Worm (Caenorhabditis elegans): ENCODE measurements around the gene moa-1.
A peak's percentile ranks its signal among the peaks of the same experiment; 100 is the strongest.

moa-1 gene

ce11 chrIII:1934141-1934540 lies 35.6 kb downstream of the moa-1 start:
- no peak for TF ChIP-seq pqm-1 (tag; optimal IDR thresholded peaks at IDR 0.05)
- TF ChIP-seq pax-3 (tag; optimal IDR thresholded peaks at IDR 0.05) = no peak
- TF ChIP-seq irx-1 (tag; optimal IDR thresholded peaks at IDR 0.05) = no peak
- no peak for TF ChIP-seq fos-1 (tag; optimal IDR thresholded peaks at IDR 0.05)
- TF ChIP-seq ces-1 (GFP tag; optimal IDR thresholded peaks at IDR 0.05) = no peak
- no peak for TF ChIP-seq unc-62 (GFP tag; optimal IDR thresholded peaks at IDR 0.05)
- no peak for TF ChIP-seq sup-37 (GFP tag; optimal IDR thresholded peaks at IDR 0.05)
- no peak for TF ChIP-seq dpl-1 (GFP tag; optimal IDR thresholded peaks at IDR 0.05)
- TF ChIP-seq nhr-90 (tag; optimal IDR thresholded peaks at IDR 0.05; ENCODE audit: poor library complexity) = no peak
- no peak for TF ChIP-seq ceh-63 (GFP tag; optimal IDR thresholded peaks at IDR 0.05)
- TF ChIP-seq egl-13 (tag; optimal IDR thresholded peaks at IDR 0.05) = no peak
- TF ChIP-seq snu-23 (GFP tag; optimal IDR thresholded peaks at IDR 0.05) = no peak

DNA sequence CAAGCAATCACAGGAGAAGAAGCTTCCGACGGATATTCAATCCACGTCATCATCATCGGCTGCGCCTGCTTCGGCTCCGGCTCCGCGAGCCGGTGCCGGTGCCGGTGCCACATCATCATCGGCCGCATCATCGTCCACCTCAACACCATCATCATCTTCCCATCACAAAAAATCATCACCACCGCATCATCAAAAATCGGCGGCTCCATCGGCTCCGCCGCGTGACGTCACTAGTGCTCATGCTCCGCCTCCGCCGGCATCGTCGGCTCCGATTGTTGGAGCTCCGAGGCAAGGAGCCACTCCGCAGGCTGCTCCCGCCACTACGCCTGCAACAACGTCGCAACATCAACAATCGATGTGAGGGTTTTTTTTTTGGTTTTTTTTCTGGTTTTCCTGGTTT lies 37.7 kb downstream of the moa-1 start:
- no peak for TF ChIP-seq F16B12.6 (tag; optimal IDR thresholded peaks at IDR 0.05)
- no peak for TF ChIP-seq fkh-8 (tag; optimal IDR thresholded peaks at IDR 0.05)

- TF ChIP-seq ceh-63 (GFP tag; optimal IDR thresholded peaks at IDR 0.05) (no peak), lin-13 (GFP tag; optimal IDR thresholded peaks at IDR 0.05) (peak; percentile 48), lsy-2 (tag; optimal IDR thresholded peaks at IDR 0.05) (peak; percentile 17 to 63)
These were observed 38.2 kb downstream of the moa-1 start for ce11 chrIII:1931509-1931908.

DNA sequence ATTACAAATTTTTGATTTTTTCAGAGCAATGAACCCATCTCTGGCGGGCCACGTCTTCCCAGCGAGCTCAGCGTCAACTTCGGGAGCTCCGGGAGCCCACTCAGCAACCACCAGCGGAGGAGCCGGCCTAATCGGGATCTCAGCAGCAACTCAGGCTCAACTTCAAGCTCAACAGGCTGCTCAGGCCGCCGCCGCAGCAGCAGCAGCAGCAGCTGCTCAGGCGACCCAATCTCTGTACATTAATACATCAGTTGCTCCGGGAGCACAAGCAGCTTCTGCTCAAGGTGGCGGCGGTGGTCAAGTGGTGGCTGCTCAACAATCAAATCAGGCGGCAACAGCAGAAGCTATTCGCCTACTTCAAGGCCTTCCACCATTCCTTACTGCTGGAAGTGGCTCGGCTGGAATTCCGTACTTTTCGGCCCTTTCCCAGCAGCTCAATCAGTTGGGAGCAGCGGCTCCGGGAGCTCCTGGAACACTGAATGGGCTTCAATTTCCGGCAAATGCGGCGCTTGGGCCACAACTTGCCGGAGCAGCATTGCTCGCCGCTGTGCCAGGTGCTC lies 38.9 kb downstream of the moa-1 start:
- TF ChIP-seq ceh-90 (tag; optimal IDR thresholded peaks at IDR 0.05) = no peak
- no peak for TF ChIP-seq nhr-84 (tag; optimal IDR thresholded peaks at IDR 0.05)
- TF ChIP-seq ceh-8 (GFP tag; optimal IDR thresholded peaks at IDR 0.05) = peak; percentile 12
- no peak for TF ChIP-seq dpl-1 (GFP tag; optimal IDR thresholded peaks at IDR 0.05)
- TF ChIP-seq unc-98 (GFP tag; IDR thresholded peaks at IDR 0.05) = no peak
- no peak for TF ChIP-seq elt-3 (tag; optimal IDR thresholded peaks at IDR 0.05)
- no peak for TF ChIP-seq efl-1 (optimal IDR thresholded peaks at IDR 0.05)
- peak in 1 of 2 experiments; percentile 87 for TF ChIP-seq efl-1 (GFP tag; optimal IDR thresholded peaks at IDR 0.05 in 1 of 2)
- peak; percentile 55 for TF ChIP-seq nhr-85 (tag)
- TF ChIP-seq aha-1 (tag; optimal IDR thresholded peaks at IDR 0.05) = no peak
- no peak for TF ChIP-seq mab-9 (GFP tag; IDR thresholded peaks at IDR 0.05)

ce11 chrIII:1928741-1929499 lies 40.8 kb downstream of the moa-1 start:
- TF ChIP-seq fos-1 (tag; optimal IDR thresholded peaks at IDR 0.05) (no peak), irx-1 (tag; optimal IDR thresholded peaks at IDR 0.05) (no peak), blmp-1 (tag; optimal IDR thresholded peaks at IDR 0.05) (no peak), zag-1 (tag; optimal IDR thresholded peaks at IDR 0.05) (no peak), jun-1 (tag; optimal IDR thresholded peaks at IDR 0.05) (no peak), nhr-11 (tag; optimal IDR thresholded peaks at IDR 0.05) (no peak), egl-13 (tag; optimal IDR thresholded peaks at IDR 0.05) (no peak), nhr-85 (tag) (peak; percentile 20), mab-9 (GFP tag; IDR thresholded peaks at IDR 0.05) (no peak), pqm-1 (tag; optimal IDR thresholded peaks at IDR 0.05) (no peak), nhr-90 (tag; optimal IDR thresholded peaks at IDR 0.05; ENCODE audit: poor library complexity) (no peak), mdl-1 (tag; optimal IDR thresholded peaks at IDR 0.05) (no peak), lin-13 (GFP tag; optimal IDR thresholded peaks at IDR 0.05) (peak; percentile 52), ets-5 (GFP tag; IDR thresholded peaks at IDR 0.05) (no peak), unc-30 (tag; optimal IDR thresholded peaks at IDR 0.05) (no peak), nhr-237 (tag; optimal IDR thresholded peaks at IDR 0.05) (no peak), hlh-17 (GFP tag; optimal IDR thresholded peaks at IDR 0.05; ENCODE audit: borderline replicate concordance) (no peak), hlh-4 (tag; optimal IDR thresholded peaks at IDR 0.05) (no peak), rnt-1 (tag; optimal IDR thresholded peaks at IDR 0.05) (no peak), snu-23 (GFP tag; optimal IDR thresholded peaks at IDR 0.05) (no peak), lsy-2 (tag; optimal IDR thresholded peaks at IDR 0.05) (peak in 1 of 2 experiments; percentile 55)
